Fruit fly (Drosophila melanogaster): Measurements from ENCODE around the gene CG5122.

CG5122 gene

dm6 chr2L:13176701-13177249 lies 46.4 kb downstream of the CG5122 start, which contains the start of the genes Sfmbt and CG5439 (continued):
- TF ChIP-seq Ravus (GFP tag; IDR thresholded peaks at IDR 0.05) (no peak), CG42726 (GFP tag; IDR thresholded peaks at IDR 0.05; ENCODE audit: partially characterized antibody) (peak; percentile 49; the same call in 1 of the 2 replicates), CG33557 (GFP tag; optimal IDR thresholded peaks at IDR 0.05) (peak; percentile 62), CG10979 (tag; optimal IDR thresholded peaks at IDR 0.05) (peak; percentile 62), hbn (GFP tag; IDR thresholded peaks at IDR 0.05; ENCODE audit: partially characterized antibody) (no peak), CG34376 (GFP tag; optimal IDR thresholded peaks at IDR 0.05) (peak; percentile 74), shn (GFP tag; optimal IDR thresholded peaks at IDR 0.05) (peak; percentile 83), CG6854 (GFP tag; optimal IDR thresholded peaks at IDR 0.05) (peak; percentile 16), CG12219 (GFP tag; optimal IDR thresholded peaks at IDR 0.05) (no peak), CG6765 (GFP tag; optimal IDR thresholded peaks at IDR 0.05) (peak; percentile 16), CrebB (tag; optimal IDR thresholded peaks at IDR 0.05) (no peak), Lim3 (GFP tag; IDR thresholded peaks at IDR 0.05) (no peak), cwo (GFP tag; optimal IDR thresholded peaks at IDR 0.05) (peak; percentile 55), Dad (GFP tag; optimal IDR thresholded peaks at IDR 0.05) (peak; percentile 57), CG8765 (GFP tag; IDR thresholded peaks at IDR 0.05) (0 out of 2 replicates have a peak, but pooled peaks have one; percentile 33), CG9727 (GFP tag; optimal IDR thresholded peaks at IDR 0.05) (peak; percentile 79), bigmax (GFP tag; optimal IDR thresholded peaks at IDR 0.05) (no peak), CG33213 (GFP tag; optimal IDR thresholded peaks at IDR 0.05) (peak; percentile 40), CG31441 (GFP tag; IDR thresholded peaks at IDR 0.05) (peak; percentile 100), CG1647 (GFP tag; optimal IDR thresholded peaks at IDR 0.05) (peak; percentile 50), gro (GFP tag; optimal IDR thresholded peaks at IDR 0.05) (peak; percentile 17), ara (GFP tag; IDR thresholded peaks at IDR 0.05) (no peak), wdn (GFP tag; IDR thresholded peaks at IDR 0.05) (0 out of 2 replicates have a peak, but pooled peaks have one; percentile 38), CG12659 (GFP tag; optimal IDR thresholded peaks at IDR 0.05) (peak; percentile 94), Adf1 (GFP tag; IDR thresholded peaks at IDR 0.05) (peak; percentile 21; the same call in 1 of the 2 replicates), Fer1 (GFP tag; optimal IDR thresholded peaks at IDR 0.05) (peak; percentile 73), dpn (GFP tag; optimal IDR thresholded peaks at IDR 0.05) (peak; percentile 85), D19A (tag; optimal IDR thresholded peaks at IDR 0.05) (no peak), Six4 (GFP tag; optimal IDR thresholded peaks at IDR 0.05) (peak; percentile 12), Antp (GFP tag; optimal IDR thresholded peaks at IDR 0.05) (peak; percentile 86), CG10959 (GFP tag; IDR thresholded peaks at IDR 0.05) (0 out of 2 replicates have a peak, but pooled peaks have one; percentile 11), CG12071 (GFP tag; optimal IDR thresholded peaks at IDR 0.05) (no peak), fu2 (GFP tag; optimal IDR thresholded peaks at IDR 0.05) (peak; percentile 88), slbo (GFP tag; IDR thresholded peaks at IDR 0.05) (peak; percentile 88), pan (optimal IDR thresholded peaks at IDR 0.05) (no peak), pan (GFP tag; optimal IDR thresholded peaks at IDR 0.05 in 1 of 2, IDR thresholded peaks at IDR 0.05 in 1 of 2) (peak in 1 of 2 experiments; percentile 15), Dip3 (GFP tag; optimal IDR thresholded peaks at IDR 0.05) (peak; percentile 75), Usf (GFP tag; optimal IDR thresholded peaks at IDR 0.05) (peak; percentile 69), ttk (GFP tag; IDR thresholded peaks at IDR 0.05) (peak; percentile 30; the same call in 1 of the 2 replicates), odd (GFP tag; optimal IDR thresholded peaks at IDR 0.05) (no peak), Dbx (GFP tag; IDR thresholded peaks at IDR 0.05) (peak; percentile 87), inv (GFP tag; IDR thresholded peaks at IDR 0.05; ENCODE audit: partially characterized antibody) (peak; percentile 23; the same call in 1 of the 2 replicates), Hr51 (GFP tag; optimal IDR thresholded peaks at IDR 0.05) (peak in 1 of 2 experiments; percentile 75), CG3163 (GFP tag; optimal IDR thresholded peaks at IDR 0.05) (peak; percentile 60), Mes4 (GFP tag; optimal IDR thresholded peaks at IDR 0.05) (peak; percentile 68), Lpt (GFP tag; optimal IDR thresholded peaks at IDR 0.05) (no peak), Hr3 (GFP tag; optimal IDR thresholded peaks at IDR 0.05) (peak; percentile 89), kni (GFP tag; optimal IDR thresholded peaks at IDR 0.05) (no peak), Bteb2 (GFP tag; optimal IDR thresholded peaks at IDR 0.05) (peak; percentile 75), Lhr (GFP tag; optimal IDR thresholded peaks at IDR 0.05) (peak; percentile 69)
